Fruit fly (Drosophila melanogaster): ENCODE measurements around the gene CG18558.

Gene CG18558

dm6 chr2L:2804634-2805311 is 39.5 kb downstream of the CG18558 start, which contains the start of gene daw:
daw (plus strand) TSS chr2L:2805261.
- no peak for TF ChIP-seq EcR (GFP tag; optimal IDR thresholded peaks at IDR 0.05)
- peak; percentile 8 for TF ChIP-seq Dll (optimal IDR thresholded peaks at IDR 0.05)

- no peak for TF ChIP-seq Dll (optimal IDR thresholded peaks at IDR 0.05)
- TF ChIP-seq usp (GFP tag; optimal IDR thresholded peaks at IDR 0.05), result no peak
- no peak for TF ChIP-seq psq (optimal IDR thresholded peaks at IDR 0.05)
- no peak for TF ChIP-seq CG8478 (optimal IDR thresholded peaks at IDR 0.05)
- TF ChIP-seq pan (optimal IDR thresholded peaks at IDR 0.05), result no peak
- no peak for TF ChIP-seq EcR (GFP tag; optimal IDR thresholded peaks at IDR 0.05)
Measured at dm6 chr2L:2802527-2802926, 41.8 kb downstream of the CG18558 start.

dm6 chr2L:2800956-2801776 is 43.1 kb downstream of the CG18558 start:
- TF ChIP-seq Dll (optimal IDR thresholded peaks at IDR 0.05) (no peak), EcR (GFP tag; optimal IDR thresholded peaks at IDR 0.05) (no peak), CG8478 (optimal IDR thresholded peaks at IDR 0.05) (no peak), psq (optimal IDR thresholded peaks at IDR 0.05) (no peak)

- TF ChIP-seq usp (GFP tag; optimal IDR thresholded peaks at IDR 0.05) (no peak), EcR (GFP tag; optimal IDR thresholded peaks at IDR 0.05) (no peak), psq (optimal IDR thresholded peaks at IDR 0.05) (no peak), pan (optimal IDR thresholded peaks at IDR 0.05) (no peak), CG8478 (optimal IDR thresholded peaks at IDR 0.05) (no peak), Dll (optimal IDR thresholded peaks at IDR 0.05) (no peak)
Measured at dm6 chr2L:2799909-2800478, 44.3 kb downstream of the CG18558 start, which contains the start of gene Syt1. Syt1 (minus strand) TSS chr2L:2799979.

dm6 chr2L:2797186-2797585 is 47.1 kb downstream of the CG18558 start:
- TF ChIP-seq psq (optimal IDR thresholded peaks at IDR 0.05) (no peak), usp (GFP tag; optimal IDR thresholded peaks at IDR 0.05) (no peak), pan (optimal IDR thresholded peaks at IDR 0.05) (no peak), Dll (optimal IDR thresholded peaks at IDR 0.05) (no peak), CG8478 (optimal IDR thresholded peaks at IDR 0.05) (no peak), EcR (GFP tag; optimal IDR thresholded peaks at IDR 0.05) (no peak)
